Fruit fly (Drosophila melanogaster): ENCODE data around the gene CG10185.

CG10185 gene

dm6 chr3R:16038049-16038448 lies 29.3 kb downstream of the CG10185 start:
- no peak for TF ChIP-seq CG17801 (GFP tag; optimal IDR thresholded peaks at IDR 0.05; ENCODE audit: partially characterized antibody)

dm6 chr3R:16034186-16034585 lies 33.2 kb downstream of the CG10185 start:
- TF ChIP-seq CG17801 (GFP tag; optimal IDR thresholded peaks at IDR 0.05; ENCODE audit: partially characterized antibody), result no peak

dm6 chr3R:16033727-16034126 lies 33.7 kb downstream of the CG10185 start:
- no peak for TF ChIP-seq CG17801 (GFP tag; optimal IDR thresholded peaks at IDR 0.05; ENCODE audit: partially characterized antibody)

dm6 chr3R:16030445-16030844 lies 36.9 kb downstream of the CG10185 start:
- no peak for TF ChIP-seq CG17801 (GFP tag; optimal IDR thresholded peaks at IDR 0.05; ENCODE audit: partially characterized antibody)

- TF ChIP-seq CG17801 (GFP tag; optimal IDR thresholded peaks at IDR 0.05; ENCODE audit: partially characterized antibody), result no peak
These were observed 37.8 kb downstream of the CG10185 start for dm6 chr3R:16029584-16029983.

dm6 chr3R:16028651-16029050 lies 38.7 kb downstream of the CG10185 start:
- TF ChIP-seq CG17801 (GFP tag; optimal IDR thresholded peaks at IDR 0.05; ENCODE audit: partially characterized antibody), result no peak

- peak; percentile 9 for TF ChIP-seq CG17801 (GFP tag; optimal IDR thresholded peaks at IDR 0.05; ENCODE audit: partially characterized antibody)
These were observed 41.7 kb downstream of the CG10185 start, which contains the start of gene pnr for dm6 chr3R:16025587-16026223. Gene pnr, plus strand, starts transcription at chr3R:16026079.

- no peak for TF ChIP-seq CG17801 (GFP tag; optimal IDR thresholded peaks at IDR 0.05; ENCODE audit: partially characterized antibody)
These were observed 43.3 kb downstream of the CG10185 start for dm6 chr3R:16024110-16024509.

dm6 chr3R:16023627-16024026 lies 43.8 kb downstream of the CG10185 start:
- no peak for TF ChIP-seq CG17801 (GFP tag; optimal IDR thresholded peaks at IDR 0.05; ENCODE audit: partially characterized antibody)

- TF ChIP-seq CG17801 (GFP tag; optimal IDR thresholded peaks at IDR 0.05; ENCODE audit: partially characterized antibody), result no peak
These were observed 45.4 kb downstream of the CG10185 start for dm6 chr3R:16022005-16022404.

dm6 chr3R:16014573-16014972 lies 52.8 kb downstream of the CG10185 start:
- TF ChIP-seq CG17801 (GFP tag; optimal IDR thresholded peaks at IDR 0.05; ENCODE audit: partially characterized antibody), result no peak

dm6 chr3R:16013580-16013979 lies 53.8 kb downstream of the CG10185 start:
- TF ChIP-seq CG17801 (GFP tag; optimal IDR thresholded peaks at IDR 0.05; ENCODE audit: partially characterized antibody), result no peak

- peak; percentile 34 for TF ChIP-seq CG17801 (GFP tag; optimal IDR thresholded peaks at IDR 0.05; ENCODE audit: partially characterized antibody)
These were observed 55.6 kb downstream of the CG10185 start for dm6 chr3R:16011698-16012332.

Measured in ovary, adult (tissue).